Fruit fly (Drosophila melanogaster) whole organism, embryonic: ENCODE results near the gene CG3149.
A peak's percentile ranks its signal among the peaks of the same experiment; 100 is the strongest.

Experiments
- BtbVII ChIP-seq: fragments of 200-800 bp; sonication (Bioruptor generic); optimal IDR thresholded peaks from 3 replicates; lab custom pipeline; 2017; ENCODE audit warnings: missing biosample characterization, mild to moderate bottlenecking, missing genetic modification characterization
- Bteb2 ChIP-seq: fragments of 200-800 bp; sonication (Bioruptor generic); optimal IDR thresholded peaks from 2 replicates; lab custom pipeline; 2016; ENCODE audit warnings: missing biosample characterization, missing genetic modification characterization
- CG10565 ChIP-seq: fragments of 200-800 bp; sonication (Bioruptor generic); optimal IDR thresholded peaks from 3 replicates; lab custom pipeline; 2016; ENCODE audit warnings: missing biosample characterization, mild to moderate bottlenecking, missing genetic modification characterization
- CG11695 ChIP-seq: fragments of 200-800 bp; sonication (Bioruptor generic); IDR thresholded peaks from 3 replicates; pipeline ENCODE4 v1.3.6; 2022; ENCODE audit warnings: missing biosample characterization, missing genetic modification characterization
- CG12104 ChIP-seq: fragments of 200-800 bp; sonication (Bioruptor generic); optimal IDR thresholded peaks from 3 replicates; lab custom pipeline; 2016; ENCODE audit warnings: missing biosample characterization, missing genetic modification characterization
- CG12155 ChIP-seq: fragments of 200-800 bp; sonication (Bioruptor generic); optimal IDR thresholded peaks from 3 replicates; lab custom pipeline; 2016; ENCODE audit warnings: missing biosample characterization, missing genetic modification characterization
- CG12236 ChIP-seq: fragments of 200-800 bp; sonication (Bioruptor generic); optimal IDR thresholded peaks from 2 replicates; lab custom pipeline; 2016; ENCODE audit warnings: missing biosample characterization, missing genetic modification characterization
- CG12744 ChIP-seq: fragments of 200-800 bp; sonication (Bioruptor generic); optimal IDR thresholded peaks from 2 replicates; lab custom pipeline; 2016; ENCODE audit warnings: missing biosample characterization, missing genetic modification characterization
- CG13287 ChIP-seq: fragments of 200-800 bp; sonication (Bioruptor generic); IDR thresholded peaks from 2 replicates; pipeline ENCODE4 v1.3.6; 2022; ENCODE audit warnings: missing biosample characterization, missing genetic modification characterization; ENCODE audit not compliant: partially characterized antibody
- CG17186 ChIP-seq: fragments of 200-800 bp; sonication (Bioruptor generic); optimal IDR thresholded peaks from 3 replicates; lab custom pipeline; 2017; ENCODE audit warnings: missing biosample characterization, missing genetic modification reagents, missing genetic modification characterization
- CG18599 ChIP-seq: fragments of 200-800 bp; sonication (Bioruptor generic); optimal IDR thresholded peaks from 3 replicates; lab custom pipeline; 2017; ENCODE audit warnings: missing biosample characterization, missing genetic modification characterization, mild to moderate bottlenecking, moderate library complexity, missing genetic modification reagents
- CG2116 ChIP-seq: fragments of 200-800 bp; sonication (Bioruptor generic); optimal IDR thresholded peaks from 3 replicates; lab custom pipeline; 2018; ENCODE audit warnings: missing biosample characterization, mild to moderate bottlenecking, missing genetic modification characterization
- CG34224 ChIP-seq: fragments of 200-800 bp; sonication (Bioruptor generic); IDR thresholded peaks from 3 replicates; pipeline ENCODE4 v1.3.6; 2022; ENCODE audit warnings: missing biosample characterization, missing genetic modification characterization; ENCODE audit not compliant: partially characterized antibody
- CG3995 ChIP-seq: fragments of 200-800 bp; sonication (Bioruptor generic); optimal IDR thresholded peaks from 3 replicates; lab custom pipeline; 2016; ENCODE audit warnings: missing biosample characterization, missing genetic modification characterization
- CG4854 ChIP-seq: fragments of 200-800 bp; sonication (Bioruptor generic); optimal IDR thresholded peaks from 2 replicates; lab custom pipeline; 2016; ENCODE audit warnings: missing biosample characterization, missing genetic modification characterization, inconsistent platforms
- CG5180 ChIP-seq: fragments of 200-800 bp; sonication (Bioruptor generic); optimal IDR thresholded peaks from 3 replicates; lab custom pipeline; 2017; ENCODE audit warnings: missing biosample characterization, missing genetic modification characterization, mild to moderate bottlenecking, moderate library complexity, missing genetic modification reagents
- CG6254 ChIP-seq: fragments of 200-800 bp; sonication (Bioruptor generic); optimal IDR thresholded peaks from 3 replicates; lab custom pipeline; 2017; ENCODE audit warnings: mild to moderate bottlenecking, missing biosample characterization, missing genetic modification reagents, missing genetic modification characterization
- CG6791 ChIP-seq: fragments of 200-800 bp; sonication (Bioruptor generic); IDR thresholded peaks from 3 replicates; pipeline ENCODE4 v1.3.6; 2022; ENCODE audit warnings: missing biosample characterization, missing genetic modification characterization; ENCODE audit not compliant: partially characterized antibody
- CG7372 ChIP-seq: fragments of 200-800 bp; sonication (Bioruptor generic); IDR thresholded peaks from 2 replicates; pipeline ENCODE4 v1.3.6; 2022; ENCODE audit warnings: missing biosample characterization, missing genetic modification characterization
- CG7987 ChIP-seq: fragments of 200-800 bp; sonication (Bioruptor generic); optimal IDR thresholded peaks from 2 replicates; lab custom pipeline; 2018; ENCODE audit warnings: missing biosample characterization, mild to moderate bottlenecking, missing genetic modification characterization, moderate library complexity
- CG8089 ChIP-seq: fragments of 200-800 bp; sonication (Bioruptor generic); optimal IDR thresholded peaks from 3 replicates; lab custom pipeline; 2016; ENCODE audit warnings: missing biosample characterization, missing genetic modification characterization
- CHES-1-like ChIP-seq: fragments of 200-800 bp; sonication (Bioruptor generic); optimal IDR thresholded peaks from 2 replicates; lab custom pipeline; 2016; ENCODE audit warnings: missing biosample characterization, missing genetic modification characterization
- Dad ChIP-seq: fragments of 200-800 bp; sonication (Bioruptor generic); optimal IDR thresholded peaks from 3 replicates; lab custom pipeline; 2016; ENCODE audit warnings: missing biosample characterization, missing genetic modification characterization
- Gsc ChIP-seq: fragments of 200-800 bp; sonication (Bioruptor generic); IDR thresholded peaks from 2 replicates; pipeline ENCODE4 v1.3.6; 2022; ENCODE audit warnings: missing biosample characterization, missing genetic modification characterization
- HLH54F ChIP-seq: fragments of 200-800 bp; sonication (Bioruptor generic); optimal IDR thresholded peaks from 3 replicates; lab custom pipeline; 2016; ENCODE audit warnings: missing biosample characterization, missing genetic modification characterization
- Meics ChIP-seq: fragments of 200-800 bp; sonication (Bioruptor generic); optimal IDR thresholded peaks from 2 replicates; lab custom pipeline; 2017; ENCODE audit warnings: missing biosample characterization, mild to moderate bottlenecking, missing genetic modification characterization
- Myb ChIP-seq: fragments of 200-800 bp; sonication (Bioruptor generic); optimal IDR thresholded peaks from 2 replicates; lab custom pipeline; 2016; ENCODE audit warnings: missing biosample characterization, missing genetic modification characterization
- NC2β ChIP-seq: fragments of 200-800 bp; sonication (Bioruptor generic); optimal IDR thresholded peaks from 2 replicates; lab custom pipeline; 2016; ENCODE audit warnings: missing biosample characterization, missing genetic modification characterization
- Nf-YC ChIP-seq: fragments of 200-800 bp; optimal IDR thresholded peaks from 3 replicates; lab custom pipeline; 2019; ENCODE audit warnings: missing biosample characterization, mild to moderate bottlenecking, missing genetic modification characterization, moderate library complexity
- PHDP ChIP-seq: fragments of 200-800 bp; sonication (Bioruptor generic); optimal IDR thresholded peaks from 3 replicates; lab custom pipeline; 2018; ENCODE audit warnings: missing biosample characterization, mild to moderate bottlenecking, missing genetic modification characterization, moderate library complexity
- Pdp1 ChIP-seq, 2 experiments: fragments of 200-800 bp; sonication (Bioruptor generic); optimal IDR thresholded peaks; 3 replicates each; lab custom pipeline; 2016; ENCODE audit warnings: missing biosample characterization in 2 of 2, missing genetic modification characterization in 2 of 2, mild to moderate bottlenecking in 1 of 2, moderate library complexity in 1 of 2
- Sry-δ ChIP-seq: fragments of 200-800 bp; sonication (Bioruptor generic); optimal IDR thresholded peaks from 2 replicates; lab custom pipeline; 2016; ENCODE audit warnings: missing biosample characterization, missing genetic modification characterization
- Taf1 ChIP-seq: fragments of 200-800 bp; sonication (Bioruptor generic); IDR thresholded peaks from 2 replicates; pipeline ENCODE4 v1.3.6; 2022; ENCODE audit warnings: missing biosample characterization, missing genetic modification characterization
- Xbp1 ChIP-seq: fragments of 200-800 bp; sonication (Bioruptor generic); optimal IDR thresholded peaks from 3 replicates; lab custom pipeline; 2016; ENCODE audit warnings: missing biosample characterization, mild to moderate bottlenecking, missing genetic modification characterization
- YL-1 ChIP-seq: fragments of 200-800 bp; sonication (Bioruptor generic); optimal IDR thresholded peaks from 3 replicates; lab custom pipeline; 2017; ENCODE audit warnings: missing biosample characterization, mild to moderate bottlenecking, missing genetic modification characterization
- ase ChIP-seq: fragments of 200-800 bp; sonication (Bioruptor generic); IDR thresholded peaks from 3 replicates; pipeline ENCODE4 v1.3.6; 2022; ENCODE audit warnings: missing biosample characterization, missing genetic modification characterization
- ato ChIP-seq: fragments of 200-800 bp; sonication (Bioruptor generic); IDR thresholded peaks from 2 replicates; pipeline ENCODE4 v1.3.6; 2022; ENCODE audit warnings: missing biosample characterization, missing genetic modification characterization; ENCODE audit not compliant: partially characterized antibody
- bab2 ChIP-seq: fragments of 200-800 bp; sonication (Bioruptor generic); optimal IDR thresholded peaks from 2 replicates; lab custom pipeline; 2016; ENCODE audit warnings: missing biosample characterization, missing genetic modification characterization
- br ChIP-seq: fragments of >200 bp; optimal IDR thresholded peaks from 2 replicates; lab custom pipeline; 2017
- chm ChIP-seq: fragments of 200-800 bp; sonication (Bioruptor generic); IDR thresholded peaks from 2 replicates; pipeline ENCODE4 v1.3.6; 2022; ENCODE audit warnings: missing biosample characterization, missing genetic modification characterization
- gt ChIP-seq: fragments of 200-800 bp; sonication (Bioruptor generic); IDR thresholded peaks from 2 replicates; pipeline ENCODE4 v1.3.6; 2022; ENCODE audit warnings: missing biosample characterization, missing genetic modification characterization
- lbe ChIP-seq: fragments of 200-800 bp; sonication (Bioruptor generic); optimal IDR thresholded peaks from 2 replicates; lab custom pipeline; 2016; ENCODE audit warnings: missing biosample characterization, mild to moderate bottlenecking, missing genetic modification characterization
- nau ChIP-seq: fragments of 200-800 bp; sonication (Bioruptor generic); optimal IDR thresholded peaks from 3 replicates; lab custom pipeline; 2017; ENCODE audit warnings: missing biosample characterization, mild to moderate bottlenecking, missing genetic modification characterization, missing genetic modification reagents
- org-1 ChIP-seq: fragments of 200-800 bp; sonication (Bioruptor generic); optimal IDR thresholded peaks from 2 replicates; lab custom pipeline; 2017; ENCODE audit warnings: missing biosample characterization, missing genetic modification characterization
- pita ChIP-seq: fragments of 200-800 bp; sonication (Bioruptor generic); optimal IDR thresholded peaks from 2 replicates; lab custom pipeline; 2017; ENCODE audit warnings: missing biosample characterization, mild to moderate bottlenecking, missing genetic modification characterization
- seq ChIP-seq: fragments of 200-800 bp; sonication (Bioruptor generic); IDR thresholded peaks from 2 replicates; pipeline ENCODE4 v1.3.6; 2022; ENCODE audit warnings: missing biosample characterization, missing genetic modification characterization
- slbo ChIP-seq: fragments of 200-800 bp; sonication (Bioruptor generic); IDR thresholded peaks from 2 replicates; pipeline ENCODE4 v1.3.6; 2022; ENCODE audit warnings: missing biosample characterization, missing genetic modification characterization
- tin ChIP-seq: fragments of 200-800 bp; sonication (Bioruptor generic); optimal IDR thresholded peaks from 3 replicates; lab custom pipeline; 2016; ENCODE audit warnings: missing biosample characterization, missing genetic modification characterization
- ttk ChIP-seq: fragments of 200-800 bp; sonication (Bioruptor generic); IDR thresholded peaks from 2 replicates; pipeline ENCODE4 v2.1.2; 2022; ENCODE audit warnings: missing biosample characterization, missing genetic modification characterization
- wdn ChIP-seq: fragments of 200-800 bp; sonication (Bioruptor generic); IDR thresholded peaks from 2 replicates; pipeline ENCODE4 v1.3.6; 2022; ENCODE audit warnings: missing biosample characterization, missing genetic modification characterization
- wor ChIP-seq: fragments of 200-800 bp; sonication (Bioruptor generic); IDR thresholded peaks from 2 replicates; pipeline ENCODE4 v1.3.6; 2022; ENCODE audit warnings: missing biosample characterization, missing genetic modification characterization

The CG3149 gene

dm6 chrX:5737676-5738220 lies 42.7 kb upstream of the CG3149 start, which contains the start of gene Snx27 (continued):
- TF ChIP-seq CG34224 (peak; percentile 99), CG12236 (GFP tag; lab: Kevin White, UChicago) (no peak), tin (GFP tag; lab: Kevin White, UChicago) (no peak), gt (GFP tag; lab: Robert Waterston, UW) (no peak), HLH54F (GFP tag; lab: Kevin White, UChicago) (peak; percentile 56), CG8089 (GFP tag; lab: Kevin White, UChicago) (no peak), Xbp1 (peak; percentile 53), CG12104 (no peak), Meics (GFP tag; lab: Kevin White, UChicago) (no peak), NC2β (peak; percentile 62), CG18599 (GFP tag; lab: Kevin White, UChicago) (peak; percentile 1), Bteb2 (GFP tag; lab: Kevin White, UChicago) (peak; percentile 56), ato (peak; percentile 100), br (lab: Kevin White, UChicago) (no peak), CG17186 (peak; percentile 88), CG6791 (GFP tag; lab: Robert Waterston, UW) (peak; percentile 100), Gsc (GFP tag; lab: Robert Waterston, UW) (no peak), bab2 (GFP tag; lab: Kevin White, UChicago) (peak; percentile 12), org-1 (GFP tag; lab: Kevin White, UChicago) (no peak), CG11695 (no peak; the same call in 2 of the 3 replicates), BtbVII (GFP tag; lab: Kevin White, UChicago) (no peak), PHDP (tag; lab: Kevin White, UChicago) (peak; percentile 25), CG6254 (GFP tag; lab: Kevin White, UChicago) (no peak), Sry-δ (peak; percentile 96), CHES-1-like (GFP tag; lab: Kevin White, UChicago) (peak; percentile 70), CG12155 (GFP tag; lab: Kevin White, UChicago) (peak; percentile 35), CG2116 (GFP tag; lab: Kevin White, UChicago) (peak; percentile 93), nau (GFP tag; lab: Kevin White, UChicago) (no peak), ttk (GFP tag; lab: Robert Waterston, UW) (no peak), Pdp1 (GFP tag; optimal IDR thresholded peaks at IDR 0.05; lab: Kevin White, UChicago) (peak; percentile 11 to 74), Dad (peak; percentile 45), CG7372 (GFP tag; lab: Robert Waterston, UW) (no peak), YL-1 (GFP tag; lab: Kevin White, UChicago) (peak; percentile 49), Taf1 (0 out of 2 replicates have a peak, but pooled peaks have one; percentile 26), CG13287 (GFP tag; lab: Robert Waterston, UW) (peak; percentile 100), wor (GFP tag; lab: Robert Waterston, UW) (no peak), Myb (GFP tag; lab: Kevin White, UChicago) (peak; percentile 99), ase (GFP tag; lab: Robert Waterston, UW) (no peak), lbe (GFP tag; lab: Kevin White, UChicago) (peak; percentile 79), slbo (peak; percentile 80), pita (no peak), Nf-YC (tag; lab: Kevin White, UChicago) (peak; percentile 8), CG10565 (GFP tag; lab: Kevin White, UChicago) (no peak), CG4854 (GFP tag; lab: Kevin White, UChicago) (no peak), CG12744 (GFP tag; lab: Kevin White, UChicago) (peak; percentile 9), seq (no peak), chm (GFP tag; lab: Robert Waterston, UW) (peak; percentile 67), CG3995 (GFP tag; lab: Kevin White, UChicago) (peak; percentile 38), wdn (no peak), CG5180 (no peak), CG7987 (GFP tag; lab: Kevin White, UChicago) (peak; percentile 52)
